Worm (Caenorhabditis elegans): ENCODE measurements around the gene T19C9.10.

DNA sequence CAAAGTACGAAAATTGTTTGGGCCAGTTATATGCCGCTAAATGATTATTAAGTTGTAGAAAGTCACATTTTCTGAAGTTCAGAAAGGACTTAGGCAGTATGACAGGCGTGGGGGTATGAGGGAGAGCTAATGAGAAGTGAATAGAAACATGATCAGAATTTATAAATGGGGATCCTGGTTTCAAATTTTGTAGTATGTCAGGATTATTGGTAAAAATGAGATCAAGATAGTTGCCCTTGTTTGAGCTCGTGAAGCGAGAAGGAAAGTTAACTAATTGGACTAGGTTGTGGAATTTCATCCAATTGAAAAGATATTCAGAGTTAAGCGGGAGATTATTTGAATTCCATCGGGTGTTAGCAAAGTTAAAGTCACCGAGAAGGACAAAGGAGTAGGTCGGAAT is 4.0 kb upstream of the T19C9.10 start:
- no peak for TF ChIP-seq ceh-9 (tag; optimal IDR thresholded peaks at IDR 0.05)
- TF ChIP-seq elt-2 (tag; optimal IDR thresholded peaks at IDR 0.05) = no peak
- TF ChIP-seq ztf-16 (tag; optimal IDR thresholded peaks at IDR 0.05) = no peak
- no peak for TF ChIP-seq nfya-1 (tag; optimal IDR thresholded peaks at IDR 0.05)
- TF ChIP-seq ceh-31 (tag; optimal IDR thresholded peaks at IDR 0.05) = no peak
- TF ChIP-seq C38D4.7 (GFP tag; optimal IDR thresholded peaks at IDR 0.05) = no peak
- TF ChIP-seq elt-4 (tag; optimal IDR thresholded peaks at IDR 0.05) = no peak
- TF ChIP-seq tbx-2 (tag; optimal IDR thresholded peaks at IDR 0.05) = no peak
- no peak for TF ChIP-seq sox-4 (tag; optimal IDR thresholded peaks at IDR 0.05)
- TF ChIP-seq nhr-11 (tag; optimal IDR thresholded peaks at IDR 0.05) = no peak
- no peak for TF ChIP-seq hlh-13 (GFP tag; optimal IDR thresholded peaks at IDR 0.05)
- TF ChIP-seq unc-86 (tag; optimal IDR thresholded peaks at IDR 0.05) = no peak
- TF ChIP-seq tbx-7 (tag; optimal IDR thresholded peaks at IDR 0.05) = no peak

All from whole organism, late embryonic.